Fruit fly (Drosophila melanogaster) whole organism, adult: ENCODE measurements around the gene mal.

Experiments
- CG11617 ChIP-seq: fragments of 200-800 bp; sonication (Bioruptor generic); optimal IDR thresholded peaks from 2 replicates; lab custom pipeline; 2017; ENCODE audit warnings: mild to moderate bottlenecking, missing biosample characterization, missing genetic modification reagents, missing genetic modification characterization
- CG14711 ChIP-seq: fragments of 200-800 bp; sonication (Bioruptor generic); optimal IDR thresholded peaks from 2 replicates; lab custom pipeline; 2018; ENCODE audit warnings: missing biosample characterization, mild to moderate bottlenecking, missing genetic modification characterization, moderate library complexity
- CG1620 ChIP-seq: fragments of 200-800 bp; sonication (Bioruptor generic); optimal IDR thresholded peaks from 2 replicates; lab custom pipeline; 2016; ENCODE audit warnings: missing biosample characterization, missing genetic modification characterization
- CG33017 ChIP-seq: fragments of 200-800 bp; sonication (Bioruptor generic); optimal IDR thresholded peaks from 2 replicates; lab custom pipeline; 2018; ENCODE audit warnings: missing biosample characterization, mild to moderate bottlenecking, missing genetic modification characterization, moderate library complexity
- CG5204 ChIP-seq: fragments of 200-800 bp; sonication (Bioruptor generic); optimal IDR thresholded peaks from 2 replicates; lab custom pipeline; 2016; ENCODE audit warnings: missing biosample characterization, missing genetic modification characterization
- CG7045 ChIP-seq: fragments of 200-800 bp; sonication (Bioruptor generic); optimal IDR thresholded peaks from 2 replicates; lab custom pipeline; 2017; ENCODE audit warnings: missing biosample characterization, mild to moderate bottlenecking, missing genetic modification characterization
- Hr96 ChIP-seq: fragments of 200-800 bp; sonication (Bioruptor generic); optimal IDR thresholded peaks from 2 replicates; lab custom pipeline; 2016; ENCODE audit warnings: missing biosample characterization, missing genetic modification characterization
- Mnt ChIP-seq: fragments of 200-800 bp; sonication (Bioruptor generic); optimal IDR thresholded peaks from 2 replicates; lab custom pipeline; 2016; ENCODE audit warnings: missing biosample characterization, mild to moderate bottlenecking, missing genetic modification characterization
- cnc ChIP-seq, 2 experiments: fragments of >200 bp; optimal IDR thresholded peaks; 2 replicates each; lab custom pipeline; 2017
- kay ChIP-seq: fragments of 200-800 bp; sonication (Bioruptor generic); peaks from one replicate; lab custom pipeline; 2016; ENCODE audit warnings: missing biosample characterization, missing genetic modification characterization, borderline replicate concordance
- ovo ChIP-seq: fragments of 200-800 bp; sonication (Bioruptor generic); optimal IDR thresholded peaks from 2 replicates; lab custom pipeline; 2016; ENCODE audit warnings: missing biosample characterization, missing genetic modification characterization
- pad ChIP-seq: fragments of 200-800 bp; sonication (Bioruptor generic); optimal IDR thresholded peaks from 3 replicates; lab custom pipeline; 2017; ENCODE audit warnings: missing biosample characterization, missing genetic modification characterization, mild to moderate bottlenecking, moderate library complexity, missing genetic modification reagents
- tj ChIP-seq: fragments of 200-800 bp; sonication (Bioruptor generic); optimal IDR thresholded peaks from 3 replicates; lab custom pipeline; 2017; ENCODE audit warnings: missing biosample characterization, mild to moderate bottlenecking, missing genetic modification characterization, moderate library complexity

DNA sequence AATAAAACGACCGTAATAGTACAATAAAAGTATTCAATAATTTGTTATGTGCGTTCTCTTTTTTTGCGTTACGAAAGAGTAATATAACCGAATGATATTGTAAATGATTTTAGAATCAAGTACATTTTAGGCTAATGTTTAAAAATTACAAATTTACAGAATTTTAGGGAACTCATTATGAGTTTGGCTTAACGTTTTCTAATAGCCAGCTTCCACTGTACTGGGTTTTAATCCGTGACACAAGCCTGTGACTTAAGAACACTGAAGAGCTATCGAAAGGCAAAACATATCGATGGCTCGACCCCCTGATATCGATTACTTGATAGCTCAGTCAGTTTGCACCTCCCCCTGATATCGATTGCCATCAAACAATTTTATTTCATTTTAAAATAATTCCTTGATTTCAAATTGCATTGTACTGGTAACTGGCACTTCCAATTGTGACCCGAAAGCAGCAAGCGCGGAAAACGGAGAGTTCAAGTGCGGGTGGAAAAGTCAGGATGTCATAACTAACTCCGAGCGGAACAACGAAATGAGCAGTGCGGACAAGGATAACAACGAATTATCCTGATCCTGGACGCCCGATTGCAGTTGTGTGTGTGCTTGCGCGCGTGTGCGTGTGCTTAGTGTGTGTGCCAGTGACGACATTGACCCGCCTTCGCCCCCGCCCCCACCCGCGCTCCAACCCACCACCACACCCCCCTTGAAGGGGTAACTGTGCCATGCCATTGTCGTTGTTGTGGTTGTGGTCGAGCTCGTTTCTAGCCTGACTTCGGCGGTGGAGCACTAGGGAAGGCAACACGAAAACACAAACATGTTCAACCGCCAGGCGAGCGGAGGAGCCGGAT is 35.2 kb upstream of the mal start, which contains the start of gene HERC2:
- TF ChIP-seq CG33017 (tag; lab: Kevin White, UChicago) (no peak), CG7045 (GFP tag; lab: Kevin White, UChicago) (no peak), CG5204 (peak; percentile 44), Mnt (GFP tag; lab: Kevin White, UChicago) (no peak), pad (GFP tag; lab: Kevin White, UChicago) (peak; percentile 10), kay (no peak), ovo (no peak), cnc (optimal IDR thresholded peaks at IDR 0.05; lab: Kevin White, UChicago) (no peak), tj (GFP tag; lab: Kevin White, UChicago) (no peak), CG1620 (GFP tag; lab: Kevin White, UChicago) (peak; percentile 62), CG14711 (tag; lab: Kevin White, UChicago) (no peak), CG11617 (GFP tag; lab: Kevin White, UChicago) (no peak), Hr96 (GFP tag; lab: Kevin White, UChicago) (peak; percentile 62)
